Fruit fly (Drosophila melanogaster) whole organism, embryonic: ENCODE data around the gene sac.

Experiments used
- Atf-2 ChIP-seq: fragments of 200-800 bp; sonication (Bioruptor generic); optimal IDR thresholded peaks from 2 replicates; lab custom pipeline; 2016; ENCODE audit warnings: missing biosample characterization, missing genetic modification characterization
- Blimp-1 ChIP-seq: fragments of 200-800 bp; sonication (Bioruptor generic); optimal IDR thresholded peaks from 3 replicates; lab custom pipeline; 2018; ENCODE audit warnings: missing biosample characterization, missing genetic modification characterization, mild to moderate bottlenecking, moderate library complexity, missing genetic modification reagents
- CG1024 ChIP-seq: fragments of 200-800 bp; sonication (Bioruptor generic); IDR thresholded peaks from 2 replicates; pipeline ENCODE4 v1.3.6; 2022; ENCODE audit warnings: missing biosample characterization, missing genetic modification characterization
- CG11504 ChIP-seq: fragments of 200-800 bp; sonication (Bioruptor generic); optimal IDR thresholded peaks from 3 replicates; lab custom pipeline; 2019; ENCODE audit warnings: missing biosample characterization, mild to moderate bottlenecking, missing genetic modification characterization, moderate library complexity
- CG11696 ChIP-seq: fragments of 200-800 bp; sonication (Bioruptor generic); IDR thresholded peaks from 2 replicates; pipeline ENCODE4 v1.3.6; 2022; ENCODE audit warnings: missing biosample characterization, missing genetic modification characterization
- CG12104 ChIP-seq: fragments of 200-800 bp; sonication (Bioruptor generic); optimal IDR thresholded peaks from 3 replicates; lab custom pipeline; 2016; ENCODE audit warnings: missing biosample characterization, missing genetic modification characterization
- CG12659 ChIP-seq: fragments of 200-800 bp; sonication (Bioruptor generic); optimal IDR thresholded peaks from 3 replicates; lab custom pipeline; 2017; ENCODE audit warnings: mild to moderate bottlenecking, missing biosample characterization, missing genetic modification reagents, missing genetic modification characterization
- CG13894 ChIP-seq: fragments of 200-800 bp; sonication (Bioruptor generic); optimal IDR thresholded peaks from 3 replicates; lab custom pipeline; 2018; ENCODE audit warnings: missing biosample characterization, mild to moderate bottlenecking, missing genetic modification characterization, moderate library complexity
- CG14441 ChIP-seq: fragments of 200-800 bp; sonication (Bioruptor generic); IDR thresholded peaks from 2 replicates; pipeline ENCODE4 v1.3.6; 2022; ENCODE audit warnings: missing biosample characterization, missing genetic modification characterization
- CG15479 ChIP-seq: fragments of 200-800 bp; sonication (Bioruptor generic); optimal IDR thresholded peaks from 3 replicates; lab custom pipeline; 2019; ENCODE audit warnings: missing biosample characterization, mild to moderate bottlenecking, missing genetic modification characterization, moderate library complexity
- CG1792 ChIP-seq: fragments of 200-800 bp; sonication (Bioruptor generic); optimal IDR thresholded peaks from 2 replicates; lab custom pipeline; 2016; ENCODE audit warnings: missing biosample characterization, missing genetic modification characterization
- CG2712 ChIP-seq: fragments of 200-800 bp; optimal IDR thresholded peaks from 3 replicates; lab custom pipeline; 2019; ENCODE audit warnings: missing biosample characterization, mild to moderate bottlenecking, missing genetic modification characterization, moderate library complexity
- CG30431 ChIP-seq: fragments of 200-800 bp; sonication (Bioruptor generic); optimal IDR thresholded peaks from 2 replicates; lab custom pipeline; 2017; ENCODE audit warnings: missing biosample characterization, missing genetic modification characterization
- CG3281 ChIP-seq: fragments of 200-800 bp; sonication (Bioruptor generic); optimal IDR thresholded peaks from 3 replicates; lab custom pipeline; 2017; ENCODE audit warnings: missing biosample characterization, mild to moderate bottlenecking, missing genetic modification characterization
- CG4617 ChIP-seq: fragments of 200-800 bp; sonication (Bioruptor generic); optimal IDR thresholded peaks from 3 replicates; lab custom pipeline; 2016; ENCODE audit warnings: missing biosample characterization, missing genetic modification characterization, borderline replicate concordance
- CG5180 ChIP-seq: fragments of 200-800 bp; sonication (Bioruptor generic); optimal IDR thresholded peaks from 3 replicates; lab custom pipeline; 2017; ENCODE audit warnings: missing biosample characterization, missing genetic modification characterization, mild to moderate bottlenecking, moderate library complexity, missing genetic modification reagents
- Dad ChIP-seq: fragments of 200-800 bp; sonication (Bioruptor generic); optimal IDR thresholded peaks from 3 replicates; lab custom pipeline; 2016; ENCODE audit warnings: missing biosample characterization, missing genetic modification characterization
- Elba2 ChIP-seq: fragments of 200-800 bp; sonication (Bioruptor generic); optimal IDR thresholded peaks from 3 replicates; lab custom pipeline; 2016; ENCODE audit warnings: missing biosample characterization, missing genetic modification characterization
- Ets65A ChIP-seq: fragments of 200-800 bp; sonication (Bioruptor generic); peaks from one replicate; lab custom pipeline; 2016; ENCODE audit warnings: missing biosample characterization, missing genetic modification characterization
- Fer3 ChIP-seq: fragments of 200-800 bp; sonication (Bioruptor generic); optimal IDR thresholded peaks from 2 replicates; lab custom pipeline; 2018; ENCODE audit warnings: missing biosample characterization, mild to moderate bottlenecking, missing genetic modification characterization, moderate library complexity
- H2.0 ChIP-seq: fragments of 200-800 bp; sonication (Bioruptor generic); IDR thresholded peaks from 2 replicates; pipeline ENCODE4 v1.3.6; 2022; ENCODE audit warnings: missing biosample characterization, missing genetic modification characterization
- HLH3B ChIP-seq: fragments of 200-800 bp; sonication (Bioruptor generic); IDR thresholded peaks from 2 replicates; pipeline ENCODE4 v1.3.6; 2022; ENCODE audit warnings: missing biosample characterization, missing genetic modification characterization
- HLH54F ChIP-seq: fragments of 200-800 bp; sonication (Bioruptor generic); optimal IDR thresholded peaks from 3 replicates; lab custom pipeline; 2016; ENCODE audit warnings: missing biosample characterization, missing genetic modification characterization
- Hand ChIP-seq: fragments of 200-800 bp; sonication (Bioruptor generic); optimal IDR thresholded peaks from 2 replicates; lab custom pipeline; 2017; ENCODE audit warnings: mild to moderate bottlenecking, missing biosample characterization, missing genetic modification reagents, missing genetic modification characterization
- NFAT ChIP-seq: fragments of 200-800 bp; sonication (Bioruptor generic); IDR thresholded peaks from 2 replicates; pipeline ENCODE4 v1.3.6; 2022; ENCODE audit warnings: missing biosample characterization, missing genetic modification characterization
- NK7.1 ChIP-seq: fragments of 200-800 bp; sonication (Bioruptor generic); optimal IDR thresholded peaks from 3 replicates; lab custom pipeline; 2016; ENCODE audit warnings: missing biosample characterization, missing genetic modification characterization
- Pdp1 ChIP-seq, 2 experiments: fragments of 200-800 bp; sonication (Bioruptor generic); optimal IDR thresholded peaks; 3 replicates each; lab custom pipeline; 2016; ENCODE audit warnings: missing biosample characterization in 2 of 2, missing genetic modification characterization in 2 of 2, mild to moderate bottlenecking in 1 of 2, moderate library complexity in 1 of 2
- Rfx ChIP-seq: fragments of 200-800 bp; sonication (Bioruptor generic); IDR thresholded peaks from 2 replicates; pipeline ENCODE4 v1.3.6; 2022; ENCODE audit warnings: missing biosample characterization, missing genetic modification characterization
- Sox100B ChIP-seq: fragments of 200-800 bp; sonication (Bioruptor generic); optimal IDR thresholded peaks from 3 replicates; lab custom pipeline; 2018; ENCODE audit warnings: missing biosample characterization, mild to moderate bottlenecking, missing genetic modification characterization
- ara ChIP-seq: fragments of 200-800 bp; sonication (Bioruptor generic); IDR thresholded peaks from 2 replicates; pipeline ENCODE4 v1.3.6; 2022; ENCODE audit warnings: missing biosample characterization, missing genetic modification characterization
- chinmo ChIP-seq: fragments of 200-800 bp; sonication (Bioruptor generic); IDR thresholded peaks from 4 replicates; pipeline ENCODE4 v1.3.6; 2022; ENCODE audit warnings: missing biosample characterization, missing genetic modification characterization; ENCODE audit not compliant: partially characterized antibody
- ci ChIP-seq: fragments of 200-800 bp; sonication (Bioruptor generic); IDR thresholded peaks from 3 replicates; pipeline ENCODE4 v1.3.6; 2022; ENCODE audit warnings: missing biosample characterization, missing genetic modification characterization
- grau ChIP-seq: fragments of 200-800 bp; optimal IDR thresholded peaks from 3 replicates; lab custom pipeline; 2019; ENCODE audit warnings: missing biosample characterization, mild to moderate bottlenecking, missing genetic modification characterization, moderate library complexity
- grn ChIP-seq: fragments of 200-800 bp; sonication (Bioruptor generic); optimal IDR thresholded peaks from 3 replicates; lab custom pipeline; 2017; ENCODE audit warnings: missing biosample characterization, missing genetic modification characterization
- kni ChIP-seq: fragments of 200-800 bp; sonication (Bioruptor generic); optimal IDR thresholded peaks from 3 replicates; lab custom pipeline; 2017; ENCODE audit warnings: mild to moderate bottlenecking, missing biosample characterization, missing genetic modification reagents, missing genetic modification characterization
- nerfin-1 ChIP-seq: fragments of 200-800 bp; sonication (Bioruptor generic); optimal IDR thresholded peaks from 3 replicates; lab custom pipeline; 2019; ENCODE audit warnings: missing biosample characterization, mild to moderate bottlenecking, missing genetic modification characterization, moderate library complexity
- pros ChIP-seq: fragments of 200-800 bp; sonication (Bioruptor generic); optimal IDR thresholded peaks from 3 replicates; lab custom pipeline; 2019; ENCODE audit warnings: missing biosample characterization, mild to moderate bottlenecking, missing genetic modification characterization, moderate library complexity
- sens ChIP-seq: fragments of 200-800 bp; sonication (Bioruptor generic); peaks from one replicate; lab custom pipeline; 2016; ENCODE audit warnings: missing biosample characterization, missing genetic modification characterization
- slou ChIP-seq: fragments of 200-800 bp; sonication (Bioruptor generic); optimal IDR thresholded peaks from 3 replicates; lab custom pipeline; 2016; ENCODE audit warnings: missing biosample characterization, missing genetic modification characterization
- sna ChIP-seq: fragments of 200-800 bp; sonication (Bioruptor generic); IDR thresholded peaks from 2 replicates; pipeline ENCODE4 v1.3.6; 2022; ENCODE audit warnings: missing biosample characterization, missing genetic modification characterization; ENCODE audit not compliant: partially characterized antibody
- tll ChIP-seq, 2 experiments: fragments of 200-800 bp in 1 of 2; fragments of >200 bp in 1 of 2; sonication (Bioruptor generic) in 1 of 2; optimal IDR thresholded peaks; 2 replicates each; lab custom pipeline; 2017 to 2019; ENCODE audit warnings: missing biosample characterization in 2 of 2, missing genetic modification characterization in 2 of 2, mild to moderate bottlenecking in 1 of 2, moderate library complexity in 1 of 2
- tna ChIP-seq: fragments of 200-800 bp; sonication (Bioruptor generic); IDR thresholded peaks from 2 replicates; pipeline ENCODE4 v1.3.6; 2022; ENCODE audit warnings: missing biosample characterization, missing genetic modification characterization; ENCODE audit not compliant: partially characterized antibody
- zen ChIP-seq: fragments of 200-800 bp; sonication (Bioruptor generic); optimal IDR thresholded peaks from 3 replicates; lab custom pipeline; 2018; ENCODE audit warnings: missing biosample characterization, mild to moderate bottlenecking, missing genetic modification characterization, moderate library complexity
- zen2 ChIP-seq: fragments of 200-800 bp; sonication (Bioruptor generic); IDR thresholded peaks from 3 replicates; pipeline ENCODE4 v1.3.6; 2022; ENCODE audit warnings: missing biosample characterization, missing genetic modification characterization; ENCODE audit not compliant: partially characterized antibody

The sac gene

DNA sequence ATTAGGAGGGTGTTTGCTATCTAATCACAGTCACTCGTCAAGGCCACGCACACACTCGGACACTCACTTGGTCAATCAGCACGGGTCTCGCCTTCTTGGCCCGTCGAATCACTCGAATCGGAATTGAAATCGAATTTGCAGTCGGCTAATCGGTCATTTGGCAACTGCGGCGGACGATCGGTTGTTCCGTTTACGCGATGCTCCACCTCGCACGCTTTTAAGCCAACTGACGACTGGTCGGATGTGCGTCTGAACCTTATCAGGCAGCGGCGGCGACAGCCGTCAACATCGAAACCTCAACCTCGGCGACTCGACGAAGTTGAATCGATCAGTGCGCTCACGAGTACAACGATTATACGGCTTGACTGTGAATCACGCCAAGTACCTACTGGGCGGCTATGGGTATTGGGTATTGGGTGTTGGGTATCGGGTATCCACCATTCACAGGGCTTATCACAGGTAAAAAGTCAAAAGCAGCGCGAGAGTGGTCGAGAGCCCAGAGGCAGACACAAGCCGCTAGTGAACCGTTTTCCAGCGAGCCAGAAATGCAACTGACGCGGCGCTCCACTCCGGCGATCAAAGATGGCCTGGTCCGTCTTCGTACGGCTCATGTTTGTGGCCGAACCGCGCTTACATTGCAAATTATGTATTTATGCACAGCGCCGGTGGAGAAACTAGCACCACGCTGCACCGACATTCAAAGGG is 9.4 kb upstream of the sac start (continued):
- no peak for TF ChIP-seq nerfin-1 (tag; lab: Kevin White, UChicago)
- TF ChIP-seq CG5180 (GFP tag; lab: Kevin White, UChicago): peak; percentile 63
- no peak for TF ChIP-seq HLH54F (GFP tag; lab: Kevin White, UChicago)
- no peak for TF ChIP-seq tna
- TF ChIP-seq NK7.1: no peak
- TF ChIP-seq CG4617 (GFP tag; lab: Kevin White, UChicago): no peak
- 0 out of 2 replicates have a peak, but pooled peaks have one; percentile 17 for TF ChIP-seq CG1024 (GFP tag; lab: Robert Waterston, UW)
- no peak for TF ChIP-seq CG3281 (GFP tag; lab: Kevin White, UChicago)
- peak; percentile 2 for TF ChIP-seq CG13894 (tag; lab: Kevin White, UChicago)
- no peak for TF ChIP-seq H2.0 (GFP tag; lab: Robert Waterston, UW)
- peak; percentile 2 for TF ChIP-seq Hand
- TF ChIP-seq, all 482 proteins: peak for 71

DNA sequence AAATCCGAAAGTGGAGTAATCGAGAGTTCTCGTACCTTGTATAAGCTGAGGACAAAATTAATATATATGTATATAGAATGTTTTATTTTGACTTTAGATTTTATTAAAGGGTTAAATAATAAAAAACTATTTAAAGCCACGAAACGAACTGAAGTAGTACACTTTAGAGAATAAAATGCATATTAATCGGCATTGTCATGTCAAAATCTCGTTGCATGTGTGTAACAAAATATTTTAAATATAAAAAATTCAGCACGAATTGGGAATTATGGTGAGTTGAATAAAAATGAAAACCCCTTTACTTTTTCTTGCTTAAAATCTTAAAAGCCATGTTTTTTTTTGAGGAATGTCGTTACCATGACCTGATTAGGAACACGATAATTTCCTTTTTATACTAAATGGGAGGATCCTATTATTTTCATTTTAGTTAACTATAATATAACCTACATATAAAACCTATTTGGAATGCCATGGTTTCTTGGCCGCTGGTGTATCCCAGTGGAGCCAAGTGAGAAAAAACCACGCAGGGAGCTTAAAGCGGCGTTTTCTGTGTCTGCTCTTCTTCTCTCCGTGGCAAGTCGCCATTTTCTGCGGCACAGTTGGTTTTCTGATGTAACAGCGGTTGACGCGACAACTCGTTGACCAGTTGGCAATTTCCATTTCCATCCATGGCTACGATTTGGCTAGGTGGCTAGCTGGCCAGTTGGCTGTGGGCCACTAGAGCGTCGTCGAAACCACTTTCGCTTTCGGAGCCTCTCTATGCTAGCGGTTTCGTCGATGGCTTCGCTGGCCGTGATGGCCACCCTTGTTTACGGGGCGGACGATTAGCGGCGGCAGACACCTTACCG is 8.5 kb upstream of the sac start:
- TF ChIP-seq Fer3 (tag; lab: Kevin White, UChicago) (no peak), slou (no peak), CG12104 (GFP tag; lab: Kevin White, UChicago) (no peak), CG1792 (no peak), NFAT (GFP tag; lab: Robert Waterston, UW) (no peak), grau (no peak), CG14441 (0 out of 2 replicates have a peak, but pooled peaks have one; percentile 15), zen2 (0 out of 3 replicates have a peak, but pooled peaks have one; percentile 16), Atf-2 (GFP tag; lab: Kevin White, UChicago) (no peak), Dad (GFP tag; lab: Kevin White, UChicago) (no peak), Rfx (GFP tag; lab: Robert Waterston, UW) (peak; percentile 24; the same call in 1 of the 2 replicates), Pdp1 (GFP tag; optimal IDR thresholded peaks at IDR 0.05; lab: Kevin White, UChicago) (peak in 1 of 2 experiments; percentile 60), ara (GFP tag; lab: Robert Waterston, UW) (no peak), CG11696 (GFP tag; lab: Robert Waterston, UW) (peak; percentile 41; the same call in 1 of the 2 replicates), sens (peak; percentile 26), ci (0 out of 3 replicates have a peak, but pooled peaks have one; percentile 9), CG11504 (tag; lab: Kevin White, UChicago) (peak; percentile 1), Blimp-1 (peak; percentile 96)

DNA sequence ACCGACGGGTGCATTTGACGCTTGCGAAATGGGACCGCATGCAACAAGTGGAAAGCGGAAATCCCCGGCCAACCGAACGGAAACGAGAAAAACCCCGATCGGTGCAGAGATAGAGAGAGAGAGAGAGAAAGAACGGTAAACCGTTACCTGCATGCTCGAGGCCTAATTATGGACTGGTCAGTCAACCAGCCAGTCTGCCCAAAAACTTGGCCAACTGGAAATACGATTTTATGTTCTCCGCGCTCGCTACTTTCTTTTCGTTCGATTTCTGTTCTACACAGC is 8.0 kb upstream of the sac start:
- TF ChIP-seq sna (0 out of 2 replicates have a peak, but pooled peaks have one; percentile 13), chinmo (0 out of 4 replicates have a peak, but pooled peaks have one; percentile 8), CG12659 (GFP tag; lab: Kevin White, UChicago) (no peak), Sox100B (GFP tag; lab: Kevin White, UChicago) (no peak), Ets65A (GFP tag; lab: Kevin White, UChicago) (peak; percentile 69), tll (GFP tag; optimal IDR thresholded peaks at IDR 0.05; lab: Kevin White, UChicago) (peak in 1 of 2 experiments; percentile 63), HLH3B (peak; percentile 22; the same call in 1 of the 2 replicates), CG2712 (tag; lab: Kevin White, UChicago) (no peak), Elba2 (peak; percentile 15), CG30431 (GFP tag; lab: Kevin White, UChicago) (no peak), pros (GFP tag; lab: Kevin White, UChicago) (peak; percentile 7), zen (tag; lab: Kevin White, UChicago) (peak; percentile 83), CG5180 (GFP tag; lab: Kevin White, UChicago) (peak; percentile 18), CG15479 (GFP tag; lab: Kevin White, UChicago) (peak; percentile 84), kni (peak; percentile 73), grn (GFP tag; lab: Kevin White, UChicago) (peak; percentile 14)
